Worm (Caenorhabditis elegans): Measurements from ENCODE around the gene pqn-67.

ce11 chrV:12954261-12954660 lies 30.0 kb downstream of the pqn-67 start:
- TF ChIP-seq lin-11 (tag; optimal IDR thresholded peaks at IDR 0.05): no peak
- no peak for TF ChIP-seq C38D4.7 (GFP tag; optimal IDR thresholded peaks at IDR 0.05)
- no peak for TF ChIP-seq tbx-7 (tag; optimal IDR thresholded peaks at IDR 0.05)
- no peak for TF ChIP-seq elt-2 (tag; optimal IDR thresholded peaks at IDR 0.05)

Measured in whole organism, late embryonic.